Fruit fly (Drosophila melanogaster) whole organism, pupa: ENCODE data around the gene DEF8.

Experiments used
- CG12605 ChIP-seq: fragments of 200-800 bp; sonication (Bioruptor generic); IDR thresholded peaks from 2 replicates; pipeline ENCODE4 v1.3.6; 2022; ENCODE audit warnings: missing biosample characterization, missing genetic modification characterization
- CG17806 ChIP-seq: fragments of 200-800 bp; sonication (Bioruptor generic); optimal IDR thresholded peaks from 2 replicates; lab custom pipeline; 2018; ENCODE audit warnings: missing biosample characterization, mild to moderate bottlenecking, missing genetic modification characterization, moderate library complexity
- CG8301 ChIP-seq: fragments of 200-800 bp; sonication (Bioruptor generic); optimal IDR thresholded peaks from 2 replicates; lab custom pipeline; 2018; ENCODE audit warnings: missing biosample characterization, mild to moderate bottlenecking, missing genetic modification characterization
- CG9948 ChIP-seq: fragments of 200-800 bp; sonication (Bioruptor generic); optimal IDR thresholded peaks from 2 replicates; lab custom pipeline; 2018; ENCODE audit warnings: missing biosample characterization, mild to moderate bottlenecking, missing genetic modification characterization, moderate library complexity
- gl ChIP-seq: fragments of 200-800 bp; sonication (Bioruptor generic); optimal IDR thresholded peaks from 2 replicates; lab custom pipeline; 2018; ENCODE audit warnings: missing biosample characterization, mild to moderate bottlenecking, missing genetic modification characterization

DNA sequence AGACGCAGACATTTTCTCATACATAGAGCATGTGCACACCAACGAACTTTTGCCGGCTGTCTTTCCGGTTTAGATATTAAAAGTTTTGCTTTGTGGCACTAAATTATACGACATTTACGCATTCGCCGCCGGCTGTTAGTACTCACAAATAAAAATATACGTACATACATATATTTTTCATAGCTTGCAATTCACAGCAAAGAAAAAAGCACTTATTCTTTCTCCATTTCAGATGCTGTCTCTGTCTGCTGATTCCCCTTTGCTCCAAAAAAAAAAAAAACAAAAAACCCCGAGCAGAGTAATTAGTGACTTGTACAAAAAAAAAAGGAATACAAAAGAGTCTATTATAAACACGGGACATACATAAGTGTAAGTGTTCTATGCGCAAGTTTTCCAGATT lies 45.4 kb downstream of the DEF8 start, which contains the start of gene CAH2:
- TF ChIP-seq gl (tag; lab: Kevin White, UChicago) (no peak), CG17806 (tag; lab: Kevin White, UChicago) (no peak), CG8301 (tag; lab: Kevin White, UChicago) (no peak), CG12605 (GFP tag; lab: Robert Waterston, UW) (no peak), CG9948 (tag; lab: Kevin White, UChicago) (no peak)
